Worm (Caenorhabditis elegans) whole organism, L4/young adult: ENCODE results near the gene tmbi-4.

Experiments used
- W03F9.2 ChIP-seq: fragments of 150-350 bp; optimal IDR thresholded peaks from 2 replicates; lab custom pipeline; 2014; ENCODE audit warnings: missing biosample characterization, missing genetic modification characterization
- dao-5 ChIP-seq: sonication (generic microtip); optimal IDR thresholded peaks from 2 replicates; lab custom pipeline; 2016; ENCODE audit warnings: missing genotype, missing genetic modification characterization, moderate library complexity, missing compliant biosample characterization
- him-1 ChIP-seq: sonication (generic microtip); optimal IDR thresholded peaks from 2 replicates; lab custom pipeline; 2016; ENCODE audit warnings: missing genotype, missing genetic modification reagents, missing genetic modification characterization, missing compliant biosample characterization

DNA sequence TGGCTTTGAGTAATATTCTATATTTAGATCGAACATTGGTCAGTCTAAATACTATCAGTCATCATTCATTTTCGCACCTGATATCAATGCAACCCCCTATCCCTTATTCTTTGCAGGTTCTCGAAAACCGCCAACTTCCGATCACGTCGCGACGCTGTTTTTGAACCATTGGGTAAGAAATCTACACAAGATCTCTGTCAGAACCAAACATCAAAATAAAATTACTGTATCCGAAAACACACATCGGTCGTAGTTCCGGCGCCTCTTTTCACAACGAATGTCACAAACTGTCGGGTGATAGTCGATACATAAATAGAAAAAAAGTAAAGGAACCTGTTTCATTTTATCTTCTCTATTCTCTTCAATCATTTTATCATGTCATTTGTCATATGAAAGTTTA, 3.5 kb upstream of the tmbi-4 start:
- TF ChIP-seq dao-5 (no peak), him-1 (no peak), W03F9.2 (tag; lab: Kevin White, UChicago) (no peak)
